Worm (Caenorhabditis elegans) whole organism, young adult: Measurements from ENCODE around the gene clec-251.

Experiments
- B0019.2 ChIP-seq: fragments of 200-800 bp; sonication (Bioruptor generic); conservative IDR thresholded peaks from 2 replicates; pipeline ENCODE4 v1.3.6; 2022; ENCODE audit warnings: missing genetic modification reagents, missing genetic modification characterization, missing compliant biosample characterization
- B0035.1 ChIP-seq: sonication (generic microtip); optimal IDR thresholded peaks from 2 replicates; lab custom pipeline; 2016; ENCODE audit warnings: missing genetic modification characterization, mild to moderate bottlenecking, missing compliant biosample characterization, missing genotype, missing genetic modification reagents
- B0261.1 ChIP-seq: sonication (generic microtip); optimal IDR thresholded peaks from 2 replicates; lab custom pipeline; 2016; ENCODE audit warnings: mild to moderate bottlenecking, missing genetic modification characterization, moderate library complexity, missing compliant biosample characterization
- D2030.7 ChIP-seq: fragments of 200-800 bp; sonication (Bioruptor generic); IDR thresholded peaks from 2 replicates; pipeline ENCODE4 v1.3.6; 2022; ENCODE audit warnings: missing genetic modification reagents, missing genetic modification characterization, missing compliant biosample characterization
- F49E8.2 ChIP-seq: sonication (generic microtip); optimal IDR thresholded peaks from 3 replicates; lab custom pipeline; 2017; ENCODE audit warnings: missing genetic modification characterization, mild to moderate bottlenecking, missing compliant biosample characterization, antibody characterized with exemption, moderate library complexity; ENCODE audit not compliant: insufficient read depth
- F52B5.7 ChIP-seq: sonication (generic microtip); optimal IDR thresholded peaks from 2 replicates; lab custom pipeline; 2016; ENCODE audit warnings: mild to moderate bottlenecking, missing genetic modification characterization, missing compliant biosample characterization
- T07F8.4 ChIP-seq: sonication (generic microtip); optimal IDR thresholded peaks from 2 replicates; lab custom pipeline; 2016; ENCODE audit warnings: mild to moderate bottlenecking, missing genetic modification characterization, moderate library complexity, missing compliant biosample characterization
- ama-1 ChIP-seq, 3 experiments: fragments of 150-350 bp in 1 of 3; sonication (generic microtip) in 2 of 3; optimal IDR thresholded peaks; 2 replicates each; lab custom pipeline; 2014 to 2018; ENCODE audit warnings: missing biosample characterization in 2 of 3, missing genetic modification characterization in 2 of 3, missing genetic modification reagents in 2 of 3
- aptf-3 ChIP-seq: fragments of 200-800 bp; sonication (Bioruptor generic); IDR thresholded peaks from 2 replicates; pipeline ENCODE4 v1.3.6; 2022; ENCODE audit warnings: missing genetic modification characterization, missing compliant biosample characterization
- atf-7 ChIP-seq: sonication (generic microtip); optimal IDR thresholded peaks from 2 replicates; lab custom pipeline; 2017; ENCODE audit warnings: mild to moderate bottlenecking, missing genetic modification characterization, missing compliant biosample characterization
- bed-1 ChIP-seq: fragments of 200-800 bp; sonication (Bioruptor generic); IDR thresholded peaks from 2 replicates; pipeline ENCODE4 v1.3.6; 2022; ENCODE audit warnings: missing genetic modification reagents, missing genetic modification characterization, missing compliant biosample characterization
- ccch-3 ChIP-seq: fragments of 200-800 bp; sonication (Bioruptor generic); optimal IDR thresholded peaks from 2 replicates; lab custom pipeline; 2018; ENCODE audit warnings: mild to moderate bottlenecking, missing genetic modification characterization, missing compliant biosample characterization
- ceh-100 ChIP-seq: fragments of 200-800 bp; sonication (Bioruptor generic); IDR thresholded peaks from 2 replicates; pipeline ENCODE4 v1.3.6; 2022; ENCODE audit warnings: missing genetic modification reagents, missing genetic modification characterization, missing compliant biosample characterization
- ceh-58 ChIP-seq: fragments of 200-800 bp; sonication (Bioruptor generic); IDR thresholded peaks from 2 replicates; pipeline ENCODE4 v1.3.6; 2022; ENCODE audit warnings: missing genetic modification characterization, missing compliant biosample characterization
- die-1 ChIP-seq: sonication (generic microtip); optimal IDR thresholded peaks from 2 replicates; lab custom pipeline; 2016; ENCODE audit warnings: missing genotype, mild to moderate bottlenecking, missing genetic modification characterization, missing compliant biosample characterization
- dpff-1 ChIP-seq: sonication (generic microtip); optimal IDR thresholded peaks from 2 replicates; lab custom pipeline; 2017; ENCODE audit warnings: mild to moderate bottlenecking, missing genetic modification characterization, missing compliant biosample characterization
- egl-18 ChIP-seq: fragments of 200-800 bp; sonication (Bioruptor generic); IDR thresholded peaks from 2 replicates; pipeline ENCODE4 v1.3.6; 2022; ENCODE audit warnings: missing genetic modification reagents, missing genetic modification characterization, missing compliant biosample characterization
- egl-44 ChIP-seq: fragments of 200-800 bp; sonication (Bioruptor generic); IDR thresholded peaks from 2 replicates; pipeline ENCODE4 v1.3.6; 2022; ENCODE audit warnings: missing genetic modification reagents, missing genetic modification characterization, missing compliant biosample characterization
- fkh-3 ChIP-seq: sonication (generic microtip); optimal IDR thresholded peaks from 2 replicates; lab custom pipeline; 2016; ENCODE audit warnings: mild to moderate bottlenecking, missing genetic modification characterization, missing compliant biosample characterization
- him-1 ChIP-seq: sonication (generic microtip); optimal IDR thresholded peaks from 2 replicates; lab custom pipeline; 2016; ENCODE audit warnings: missing genotype, missing genetic modification reagents, missing genetic modification characterization, missing compliant biosample characterization
- hlh-12 ChIP-seq: sonication (generic microtip); optimal IDR thresholded peaks from 2 replicates; lab custom pipeline; 2016; ENCODE audit warnings: missing genetic modification characterization, missing compliant biosample characterization
- hrde-1 ChIP-seq: sonication (generic microtip); optimal IDR thresholded peaks from 2 replicates; lab custom pipeline; 2016; ENCODE audit warnings: missing genetic modification characterization, mild to moderate bottlenecking, missing compliant biosample characterization, moderate library complexity, missing genotype, missing genetic modification reagents, borderline replicate concordance
- lin-26 ChIP-seq: fragments of 200-800 bp; sonication (Bioruptor generic); IDR thresholded peaks from 2 replicates; pipeline ENCODE4 v1.3.6; 2022; ENCODE audit warnings: missing genetic modification reagents, missing genetic modification characterization, missing compliant biosample characterization
- lin-35 ChIP-seq, 3 experiments: fragments of 150-350 bp in 2 of 3; sonication (generic microtip) in 1 of 3; optimal IDR thresholded peaks; 2 replicates each; lab custom pipeline; 2014 to 2018; ENCODE audit warnings: missing biosample characterization in 3 of 3, missing genetic modification characterization in 3 of 3, missing genetic modification reagents in 3 of 3
- lin-40 ChIP-seq: sonication (generic microtip); optimal IDR thresholded peaks from 2 replicates; lab custom pipeline; 2016; ENCODE audit warnings: missing genetic modification characterization, mild to moderate bottlenecking, missing compliant biosample characterization, missing genotype, missing genetic modification reagents
- lir-1 ChIP-seq: fragments of 200-800 bp; sonication (Bioruptor generic); conservative IDR thresholded peaks from 2 replicates; pipeline ENCODE4 v1.3.6; 2022; ENCODE audit warnings: missing genetic modification reagents, missing genetic modification characterization, missing compliant biosample characterization
- lsy-27 ChIP-seq: sonication (generic microtip); optimal IDR thresholded peaks from 2 replicates; lab custom pipeline; 2017; ENCODE audit warnings: missing genetic modification characterization, mild to moderate bottlenecking, missing compliant biosample characterization, antibody characterized with exemption, missing genotype, borderline replicate concordance; ENCODE audit not compliant: insufficient read depth
- nfya-1 ChIP-seq: sonication (generic microtip); optimal IDR thresholded peaks from 2 replicates; lab custom pipeline; 2017; ENCODE audit warnings: antibody characterized with exemption, missing compliant biosample characterization, missing genetic modification characterization, borderline replicate concordance; ENCODE audit not compliant: insufficient read depth
- nhr-120 ChIP-seq: fragments of 200-800 bp; sonication (Bioruptor generic); IDR thresholded peaks from 2 replicates; pipeline ENCODE4 v1.3.6; 2022; ENCODE audit warnings: missing genetic modification characterization, missing compliant biosample characterization
- repo-1 ChIP-seq: sonication (generic microtip); optimal IDR thresholded peaks from 2 replicates; lab custom pipeline; 2017; ENCODE audit warnings: mild to moderate bottlenecking, missing genetic modification characterization, missing compliant biosample characterization
- rpc-1 ChIP-seq, 2 experiments: fragments of 150-350 bp in 1 of 2; sonication (generic microtip) in 1 of 2; optimal IDR thresholded peaks; 2 replicates each; lab custom pipeline; 2014 to 2018; ENCODE audit warnings: missing biosample characterization in 1 of 2, missing genetic modification characterization in 1 of 2, missing genetic modification reagents in 1 of 2, missing genotype in 1 of 2
- snpc-4 ChIP-seq, 5 experiments: fragments of 150-350 bp in 1 of 5; sonication (generic microtip) in 4 of 5; optimal IDR thresholded peaks; 2 replicates each; lab custom pipeline; 2014 to 2018; ENCODE audit warnings: missing genetic modification characterization in 5 of 5, missing biosample characterization in 3 of 5, antibody characterized with exemption in 2 of 5, mild to moderate bottlenecking in 2 of 5, missing compliant biosample characterization in 2 of 5, missing genotype in 2 of 5, moderate library complexity in 2 of 5, missing genetic modification reagents in 1 of 5
- somi-1 ChIP-seq: fragments of 200-800 bp; sonication (Bioruptor generic); optimal IDR thresholded peaks from 2 replicates; lab custom pipeline; 2018; ENCODE audit warnings: mild to moderate bottlenecking, missing genetic modification characterization, missing compliant biosample characterization
- tlf-1 ChIP-seq: fragments of 200-800 bp; sonication (Bioruptor generic); optimal IDR thresholded peaks from 2 replicates; lab custom pipeline; 2018; ENCODE audit warnings: mild to moderate bottlenecking, missing genetic modification characterization, missing compliant biosample characterization
- zim-3 ChIP-seq: sonication (generic microtip); optimal IDR thresholded peaks from 2 replicates; lab custom pipeline; 2017; ENCODE audit warnings: mild to moderate bottlenecking, missing genetic modification characterization, moderate library complexity, missing compliant biosample characterization
- ztf-18 ChIP-seq: sonication (generic microtip); optimal IDR thresholded peaks from 2 replicates; lab custom pipeline; 2016; ENCODE audit warnings: missing genotype, mild to moderate bottlenecking, missing genetic modification characterization, missing compliant biosample characterization
- ztf-25 ChIP-seq: fragments of 200-800 bp; sonication (Bioruptor generic); IDR thresholded peaks from 2 replicates; pipeline ENCODE4 v1.3.6; 2022; ENCODE audit warnings: missing genetic modification reagents, missing genetic modification characterization, missing compliant biosample characterization
- ztf-26 ChIP-seq: sonication (generic microtip); optimal IDR thresholded peaks from 2 replicates; lab custom pipeline; 2017; ENCODE audit warnings: missing genetic modification characterization, missing compliant biosample characterization

Gene clec-251

ce11 chrV:18712118-18712517, 34.7 kb downstream of the clec-251 start:
- TF ChIP-seq ceh-58 (GFP tag; lab: Robert Waterston, UW) (no peak), lin-35 (GFP tag; optimal IDR thresholded peaks at IDR 0.05; lab: Kevin White, UChicago) (no peak), ztf-26 (tag; lab: Kevin White, UChicago) (no peak), lir-1 (GFP tag; lab: Robert Waterston, UW) (no peak), T07F8.4 (no peak), D2030.7 (GFP tag; lab: Robert Waterston, UW) (peak; percentile 24; the same call in 1 of the 2 replicates), B0261.1 (tag; lab: Kevin White, UChicago) (peak; percentile 24), B0035.1 (tag; lab: Kevin White, UChicago) (no peak), bed-1 (GFP tag; lab: Robert Waterston, UW) (peak; percentile 97), hlh-12 (tag; lab: Kevin White, UChicago) (peak; percentile 53), die-1 (tag; lab: Kevin White, UChicago) (peak; percentile 24), egl-44 (GFP tag; lab: Robert Waterston, UW) (peak; percentile 69; the same call in 1 of the 2 replicates), F49E8.2 (tag; lab: Kevin White, UChicago) (peak; percentile 1), fkh-3 (tag; lab: Kevin White, UChicago) (no peak), egl-18 (GFP tag; lab: Robert Waterston, UW) (no peak), somi-1 (GFP tag; lab: Kevin White, UChicago) (no peak), rpc-1 (optimal IDR thresholded peaks at IDR 0.05; lab: Kevin White, UChicago) (peak; percentile 37), rpc-1 (tag; optimal IDR thresholded peaks at IDR 0.05; lab: Kevin White, UChicago) (peak; percentile 75), ceh-100 (no peak), him-1 (tag; lab: Kevin White, UChicago) (peak; percentile 22), tlf-1 (no peak), lin-40 (tag; lab: Kevin White, UChicago) (no peak), aptf-3 (GFP tag; lab: Robert Waterston, UW) (no peak), ztf-25 (GFP tag; lab: Robert Waterston, UW) (no peak), ccch-3 (GFP tag; lab: Kevin White, UChicago) (no peak), lin-26 (GFP tag; lab: Robert Waterston, UW) (no peak), dpff-1 (tag; lab: Kevin White, UChicago) (no peak), repo-1 (tag; lab: Kevin White, UChicago) (no peak), F52B5.7 (no peak), lsy-27 (tag; lab: Kevin White, UChicago) (no peak), zim-3 (tag; lab: Kevin White, UChicago) (no peak), B0019.2 (GFP tag; lab: Robert Waterston, UW) (no peak), nhr-120 (GFP tag; lab: Robert Waterston, UW) (peak; percentile 95; the same call in 1 of the 2 replicates), ama-1 (optimal IDR thresholded peaks at IDR 0.05; lab: Kevin White, UChicago) (no peak), ama-1 (GFP tag; optimal IDR thresholded peaks at IDR 0.05; lab: Kevin White, UChicago) (peak in 1 of 2 experiments; percentile 5), atf-7 (tag; lab: Kevin White, UChicago) (no peak), snpc-4 (GFP tag; optimal IDR thresholded peaks at IDR 0.05; lab: Kevin White, UChicago) (no peak), snpc-4 (tag; optimal IDR thresholded peaks at IDR 0.05; lab: Kevin White, UChicago) (peak in 1 of 4 experiments; percentile 52), nfya-1 (tag; lab: Kevin White, UChicago) (no peak), ztf-18 (tag; lab: Kevin White, UChicago) (peak; percentile 87), hrde-1 (tag; lab: Kevin White, UChicago) (peak; percentile 43)
